Worm (Caenorhabditis elegans): ENCODE data around the gene flap-1.

Gene flap-1

DNA sequence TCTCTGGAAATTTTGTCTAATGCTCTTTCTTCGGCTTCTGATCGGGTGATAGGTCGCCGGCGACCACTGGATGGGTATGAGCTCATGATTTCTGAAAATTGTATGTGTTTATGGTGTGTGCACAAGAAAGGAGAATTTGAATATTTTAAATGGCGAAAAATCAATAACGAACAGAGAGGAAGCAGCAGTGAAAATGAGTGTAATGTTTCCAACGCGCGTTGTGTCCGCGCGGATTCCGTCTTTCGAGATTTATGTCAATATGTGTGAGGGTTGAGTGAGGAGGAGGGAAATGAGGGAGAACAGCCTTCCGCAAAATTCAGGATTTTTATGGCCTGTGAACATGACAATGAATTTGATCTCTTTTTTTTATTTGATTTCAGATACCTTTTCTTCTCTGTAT is at the start of gene flap-1:
flap-1 (minus strand) TSS at position 101 of the 400 bp plus-strand sequence.
- TF ChIP-seq Y48G9A.11 (GFP tag; IDR thresholded peaks at IDR 0.05) = no peak
- TF ChIP-seq aha-1 (tag) = peak; percentile 89
- TF ChIP-seq nhr-42 (GFP tag; IDR thresholded peaks at IDR 0.05) = no peak
- TF ChIP-seq ces-1 (GFP tag; optimal IDR thresholded peaks at IDR 0.05) = no peak

DNA sequence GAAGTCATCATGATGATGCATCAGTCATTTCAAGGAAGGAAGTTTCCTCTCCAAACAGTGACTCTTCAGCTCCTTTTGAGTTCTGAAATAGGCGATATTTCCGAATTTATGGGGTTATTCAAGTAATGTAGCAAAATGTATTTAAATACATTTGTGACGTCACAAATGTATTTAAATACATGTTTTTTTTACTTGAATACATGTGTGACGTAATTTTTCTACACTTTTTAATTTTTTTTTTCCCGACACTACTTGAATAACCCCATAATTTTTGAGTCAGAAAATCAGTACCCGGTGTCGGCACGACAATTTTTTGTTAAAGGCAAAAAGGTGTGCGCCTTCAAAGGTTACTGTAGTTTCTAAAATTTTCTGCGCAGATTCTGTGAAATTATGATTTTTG is 46.3 kb upstream of the flap-1 start:
- TF ChIP-seq hmg-1.1 (GFP tag; IDR thresholded peaks at IDR 0.05) (no peak), spr-1 (tag; optimal IDR thresholded peaks at IDR 0.05) (no peak), ztf-7 (tag; optimal IDR thresholded peaks at IDR 0.05) (no peak), nhr-237 (tag; optimal IDR thresholded peaks at IDR 0.05) (no peak), dpl-1 (GFP tag; optimal IDR thresholded peaks at IDR 0.05) (no peak), daf-8 (GFP tag; IDR thresholded peaks at IDR 0.05) (no peak), ama-1 (optimal IDR thresholded peaks at IDR 0.05) (no peak), hlh-30 (tag; optimal IDR thresholded peaks at IDR 0.05; ENCODE audit: insufficient read depth) (no peak), mdt-29 (GFP tag; IDR thresholded peaks at IDR 0.05) (no peak), lim-7 (GFP tag; IDR thresholded peaks at IDR 0.05) (no peak), daf-16 (GFP tag; optimal IDR thresholded peaks at IDR 0.05) (no peak), daf-16 (tag; optimal IDR thresholded peaks at IDR 0.05) (no peak), F37D6.2 (tag; optimal IDR thresholded peaks at IDR 0.05) (no peak), ZK546.5 (tag; optimal IDR thresholded peaks at IDR 0.05) (no peak), aha-1 (tag) (no peak)

DNA sequence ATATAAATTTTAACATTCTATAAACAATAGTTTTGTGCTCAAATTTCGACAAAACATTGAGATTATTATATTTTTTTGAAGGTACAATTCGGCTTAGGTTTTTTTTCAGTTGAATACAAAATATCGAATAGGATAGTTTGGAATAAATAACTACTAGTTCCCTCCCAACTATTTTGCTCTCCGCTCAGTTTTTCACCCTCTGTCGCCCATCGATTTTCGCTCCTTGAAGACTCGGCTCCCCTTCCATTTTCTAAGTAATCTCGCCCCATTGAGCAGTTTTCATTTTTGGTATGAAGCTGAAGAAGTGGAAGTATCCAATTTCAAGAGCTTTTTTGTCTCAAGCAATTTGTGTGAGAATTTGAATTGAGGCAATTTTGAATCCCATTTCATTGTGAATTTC is 45.1 kb upstream of the flap-1 start, which contains the start of gene F31E3.2:
F31E3.2 (plus strand) TSS at position 301 of the 400 bp plus-strand sequence.
- TF ChIP-seq lsy-2 (tag; optimal IDR thresholded peaks at IDR 0.05) (peak in 1 of 2 experiments; percentile 43), ctbp-1 (GFP tag; IDR thresholded peaks at IDR 0.05) (no peak)

DNA sequence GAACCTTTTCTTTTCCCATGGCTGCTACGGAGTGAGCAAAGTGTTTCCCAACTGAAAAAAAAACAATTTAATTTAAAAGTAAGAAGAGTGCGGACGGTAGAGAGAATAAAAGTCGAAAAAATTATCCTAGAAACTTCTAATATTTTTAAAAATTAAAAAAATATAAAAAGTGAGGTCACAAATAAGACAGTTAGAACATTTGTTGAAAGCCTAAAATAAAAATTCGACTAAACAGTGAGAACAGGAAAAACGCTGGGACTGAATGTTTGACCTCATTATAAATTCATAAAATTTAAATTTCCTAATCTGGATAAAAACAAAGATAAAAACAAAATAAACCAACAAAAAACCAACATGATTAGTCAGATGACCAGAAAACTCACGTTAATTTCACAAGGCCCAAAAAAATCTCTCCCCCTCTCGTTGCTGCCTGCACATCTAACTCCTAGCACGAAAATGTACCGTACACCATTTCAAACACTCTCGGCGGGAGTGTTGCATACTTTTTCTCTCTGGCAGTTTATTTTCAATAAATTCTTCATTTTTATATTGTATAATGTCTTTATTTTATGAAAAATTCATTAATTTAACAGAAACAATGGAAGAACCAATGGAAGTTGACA is 43.1 kb upstream of the flap-1 start, which contains the start of the genes eef-1A.1 and rfc-4:
eef-1A.1 (minus strand) TSS at position 51 of the 623 bp plus-strand sequence.
rfc-4 (plus strand) TSS at position 592 of the 623 bp plus-strand sequence.
- no peak for TF ChIP-seq cey-2 (tag; optimal IDR thresholded peaks at IDR 0.05; ENCODE audit: borderline replicate concordance, insufficient read depth)
- TF ChIP-seq ces-1 (GFP tag; optimal IDR thresholded peaks at IDR 0.05) = peak; percentile 54
- TF ChIP-seq F44E2.7 (GFP tag; IDR thresholded peaks at IDR 0.05) = no peak
- TF ChIP-seq hlh-30 (tag; optimal IDR thresholded peaks at IDR 0.05; ENCODE audit: insufficient read depth) = peak; percentile 100
- peak; percentile 65 for TF ChIP-seq F10B5.3 (tag; optimal IDR thresholded peaks at IDR 0.05)
- no peak for TF ChIP-seq tag-97 (GFP tag; IDR thresholded peaks at IDR 0.05)
- peak; percentile 13 for TF ChIP-seq Y5F2A.4 (GFP tag; optimal IDR thresholded peaks at IDR 0.05)
- TF ChIP-seq nhr-102 (tag; optimal IDR thresholded peaks at IDR 0.05) = peak; percentile 89
- peak; percentile 66 for TF ChIP-seq ama-1 (optimal IDR thresholded peaks at IDR 0.05)
- no peak for TF ChIP-seq ceh-28 (tag; optimal IDR thresholded peaks at IDR 0.05)
- TF ChIP-seq dve-1 (tag; optimal IDR thresholded peaks at IDR 0.05; ENCODE audit: insufficient read depth) = peak; percentile 99
- peak; percentile 22 to 34 for TF ChIP-seq daf-16 (GFP tag; optimal IDR thresholded peaks at IDR 0.05)
- peak; percentile 86 for TF ChIP-seq daf-16 (tag; optimal IDR thresholded peaks at IDR 0.05)
- no peak for TF ChIP-seq skn-1 (tag; optimal IDR thresholded peaks at IDR 0.05)
- peak; percentile 96 for TF ChIP-seq zfp-2 (tag; optimal IDR thresholded peaks at IDR 0.05)
- peak; percentile 81 for TF ChIP-seq dmd-9 (GFP tag; IDR thresholded peaks at IDR 0.05)
- TF ChIP-seq lin-13 (GFP tag; optimal IDR thresholded peaks at IDR 0.05) = peak; percentile 93
- TF ChIP-seq snpc-4 (tag; optimal IDR thresholded peaks at IDR 0.05) = no peak
- peak; percentile 71 for TF ChIP-seq F49E8.2 (tag; optimal IDR thresholded peaks at IDR 0.05; ENCODE audit: borderline replicate concordance)
- peak; percentile 82 for TF ChIP-seq spr-1 (tag; optimal IDR thresholded peaks at IDR 0.05)
- peak; percentile 54; the same call in 1 of the 2 replicates for TF ChIP-seq php-3 (GFP tag; IDR thresholded peaks at IDR 0.05)
- TF ChIP-seq zip-11 (GFP tag; IDR thresholded peaks at IDR 0.05) = no peak
- peak; percentile 36; the same call in 1 of the 2 replicates for TF ChIP-seq tra-1 (GFP tag; IDR thresholded peaks at IDR 0.05)
- TF ChIP-seq madf-9 (GFP tag; conservative IDR thresholded peaks at IDR 0.05) = peak; percentile 69; the same call in 1 of the 2 replicates
- peak; percentile 24 to 91 for TF ChIP-seq mdl-1 (tag; optimal IDR thresholded peaks at IDR 0.05)
- peak; percentile 94 for TF ChIP-seq rbr-2 (tag; optimal IDR thresholded peaks at IDR 0.05)
- peak; percentile 76 for TF ChIP-seq pha-4 (GFP tag; IDR thresholded peaks at IDR 0.05)
- peak; percentile 99 for TF ChIP-seq pha-4 (tag; optimal IDR thresholded peaks at IDR 0.05)
- peak; percentile 80 for TF ChIP-seq F37D6.2 (tag; optimal IDR thresholded peaks at IDR 0.05)
- TF ChIP-seq gei-8 (GFP tag; optimal IDR thresholded peaks at IDR 0.05) = no peak
- TF ChIP-seq duxl-1 (tag; optimal IDR thresholded peaks at IDR 0.05; ENCODE audit: poor library complexity) = peak; percentile 89
